Worm (Caenorhabditis elegans) whole organism, L3 larva: ENCODE measurements around the gene H03G16.5.
A peak's percentile ranks its signal among the peaks of the same experiment; 100 is the strongest.

Source experiments
- aly-2 ChIP-seq: fragments of 150-350 bp; optimal IDR thresholded peaks from 2 replicates; lab custom pipeline; 2014; ENCODE audit warnings: missing biosample characterization, missing genetic modification characterization
- ama-1 ChIP-seq: fragments of 150-350 bp; optimal IDR thresholded peaks from 2 replicates; lab custom pipeline; 2018
- ceh-16 ChIP-seq: sonication (generic microtip); optimal IDR thresholded peaks from 2 replicates; lab custom pipeline; 2017; ENCODE audit warnings: missing biosample characterization, missing genetic modification characterization
- ceh-28 ChIP-seq: fragments of 150-350 bp; optimal IDR thresholded peaks from 2 replicates; lab custom pipeline; 2014; ENCODE audit warnings: missing biosample characterization, missing genetic modification reagents, missing genetic modification characterization
- egl-5 ChIP-seq: fragments of 150-350 bp; optimal IDR thresholded peaks from 2 replicates; lab custom pipeline; 2017; ENCODE audit warnings: missing biosample characterization, missing genetic modification reagents, missing genetic modification characterization, inconsistent platforms
- elt-1 ChIP-seq: fragments of 150-350 bp; optimal IDR thresholded peaks from 2 replicates; lab custom pipeline; 2014; ENCODE audit warnings: missing biosample characterization, missing genetic modification characterization
- elt-2 ChIP-seq: sonication (generic microtip); optimal IDR thresholded peaks from 2 replicates; lab custom pipeline; 2016; ENCODE audit warnings: missing genetic modification reagents, mild to moderate bottlenecking, missing genetic modification characterization, missing compliant biosample characterization
- eor-1 ChIP-seq, 2 experiments: fragments of 150-350 bp; optimal IDR thresholded peaks; 2 replicates each; lab custom pipeline; 2014 to 2018; ENCODE audit warnings: missing biosample characterization in 2 of 2, missing genetic modification characterization in 2 of 2
- fkh-10 ChIP-seq: sonication (generic microtip); optimal IDR thresholded peaks from 2 replicates; lab custom pipeline; 2017; ENCODE audit warnings: missing biosample characterization, missing genetic modification reagents, missing genetic modification characterization
- hmg-11 ChIP-seq: sonication (generic microtip); optimal IDR thresholded peaks from 2 replicates; lab custom pipeline; 2016; ENCODE audit warnings: missing genetic modification characterization, missing compliant biosample characterization
- jun-1 ChIP-seq: fragments of 150-350 bp; optimal IDR thresholded peaks from 2 replicates; lab custom pipeline; 2014; ENCODE audit warnings: missing biosample characterization, missing genetic modification reagents, missing genetic modification characterization
- mdl-1 ChIP-seq: fragments of 150-350 bp; optimal IDR thresholded peaks from 2 replicates; lab custom pipeline; 2014; ENCODE audit warnings: missing biosample characterization, missing genetic modification characterization
- nhr-12 ChIP-seq: fragments of 150-350 bp; optimal IDR thresholded peaks from 2 replicates; lab custom pipeline; 2014; ENCODE audit warnings: missing biosample characterization, missing genetic modification characterization
- nhr-25 ChIP-seq: sonication (generic microtip); optimal IDR thresholded peaks from 2 replicates; lab custom pipeline; 2017; ENCODE audit warnings: missing biosample characterization, missing genetic modification characterization
- nhr-28 ChIP-seq: fragments of 150-350 bp; optimal IDR thresholded peaks from 2 replicates; lab custom pipeline; 2014; ENCODE audit warnings: missing biosample characterization, missing genetic modification characterization
- nhr-43 ChIP-seq: sonication (generic microtip); optimal IDR thresholded peaks from 2 replicates; lab custom pipeline; 2016; ENCODE audit warnings: mild to moderate bottlenecking, missing genetic modification characterization, missing compliant biosample characterization; ENCODE audit not compliant: poor library complexity, severe bottlenecking
- nhr-76 ChIP-seq: fragments of 150-350 bp; sonication (generic microtip); optimal IDR thresholded peaks from 5 replicates; lab custom pipeline; 2014; ENCODE audit warnings: missing biosample characterization, missing genetic modification characterization
- pqm-1 ChIP-seq: fragments of 150-350 bp; optimal IDR thresholded peaks from 2 replicates; lab custom pipeline; 2017; ENCODE audit warnings: missing biosample characterization, missing genetic modification characterization, inconsistent platforms
- sea-2 ChIP-seq: fragments of 150-350 bp; sonication (generic microtip); optimal IDR thresholded peaks from 4 replicates; lab custom pipeline; 2014; ENCODE audit warnings: missing biosample characterization, missing genetic modification reagents, missing genetic modification characterization
- skn-1 ChIP-seq: fragments of 150-350 bp; optimal IDR thresholded peaks from 2 replicates; lab custom pipeline; 2014; ENCODE audit warnings: missing biosample characterization, missing genetic modification characterization
- snpc-4 ChIP-seq: fragments of 150-350 bp; optimal IDR thresholded peaks from 2 replicates; lab custom pipeline; 2014; ENCODE audit warnings: missing biosample characterization, missing genetic modification characterization
- tbx-2 ChIP-seq: sonication (generic microtip); optimal IDR thresholded peaks from 2 replicates; lab custom pipeline; 2016; ENCODE audit warnings: mild to moderate bottlenecking, missing genetic modification characterization, missing compliant biosample characterization
- unc-39 ChIP-seq: sonication (generic microtip); optimal IDR thresholded peaks from 4 replicates; lab custom pipeline; 2017; ENCODE audit warnings: missing biosample characterization, missing genetic modification characterization
- unc-62 ChIP-seq: fragments of 150-350 bp; sonication (generic microtip); optimal IDR thresholded peaks from 4 replicates; lab custom pipeline; 2014; ENCODE audit warnings: missing biosample characterization, missing genetic modification reagents, missing genetic modification characterization
- zag-1 ChIP-seq: fragments of 150-350 bp; optimal IDR thresholded peaks from 2 replicates; lab custom pipeline; 2014; ENCODE audit warnings: missing biosample characterization, missing genetic modification characterization
- ztf-4 ChIP-seq: fragments of 150-350 bp; optimal IDR thresholded peaks from 2 replicates; lab custom pipeline; 2014; ENCODE audit warnings: missing biosample characterization, missing genetic modification characterization

Gene H03G16.5

DNA sequence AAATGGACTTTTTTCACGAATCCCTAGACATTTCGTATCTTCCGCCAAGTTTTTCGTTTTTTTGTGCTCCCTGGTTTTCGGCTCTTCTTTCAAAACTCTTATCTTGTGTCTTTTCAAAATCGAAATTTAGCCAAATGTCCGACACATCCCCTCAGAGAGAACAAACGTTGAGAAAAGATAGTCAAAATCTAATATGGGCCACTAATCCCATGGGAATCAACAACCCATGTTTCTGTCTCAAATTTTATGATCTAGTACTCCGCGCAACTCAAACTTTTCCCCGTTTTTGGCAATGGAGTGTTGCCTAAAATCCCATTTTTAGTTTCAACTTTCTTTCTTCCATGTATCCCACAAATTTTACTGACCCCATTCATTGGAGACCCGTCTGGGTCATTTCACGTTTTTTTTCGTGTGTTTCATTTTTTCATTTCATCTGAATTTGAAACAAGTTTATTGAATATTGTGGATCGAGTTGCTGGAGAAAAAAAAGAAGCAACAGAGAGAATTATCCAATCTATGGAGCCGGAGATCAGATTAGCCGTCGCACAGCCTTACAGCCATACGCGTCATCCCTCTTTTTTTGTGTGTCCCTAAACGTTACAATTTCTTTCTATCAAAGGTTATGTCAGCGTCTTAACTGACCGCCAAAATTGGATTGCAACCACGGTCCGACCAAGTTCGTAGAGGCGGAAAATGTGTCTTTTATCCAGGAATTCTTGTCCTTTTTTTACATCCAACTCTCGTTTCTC is 44.9 kb downstream of the H03G16.5 start:
- peak; percentile 84 for TF ChIP-seq fkh-10 (GFP tag; lab: Kevin White, UChicago)
- TF ChIP-seq unc-62 (GFP tag; lab: Kevin White, UChicago), result no peak

DNA sequence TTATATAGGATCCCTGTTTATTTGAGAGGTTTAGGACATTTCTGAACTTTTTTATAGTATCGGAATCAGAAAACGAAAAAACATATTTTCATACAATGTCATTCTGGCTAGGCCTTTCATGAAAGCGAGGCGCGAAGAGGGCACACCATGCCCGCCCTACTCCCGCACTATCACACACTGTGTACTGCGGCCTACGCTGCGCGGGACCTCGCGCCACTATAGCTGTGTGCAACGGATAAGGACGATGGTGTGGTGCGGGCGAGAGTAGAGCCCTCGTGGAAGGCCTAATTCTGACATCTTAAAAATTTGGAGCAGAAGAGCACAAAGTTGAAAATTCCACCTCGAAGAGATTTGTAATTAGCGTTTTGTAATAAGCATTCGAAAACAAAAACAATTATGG is 45.7 kb downstream of the H03G16.5 start:
- TF ChIP-seq ceh-16 (tag; lab: Kevin White, UChicago) (no peak), mdl-1 (tag; lab: Kevin White, UChicago) (no peak), sea-2 (no peak), zag-1 (tag; lab: Kevin White, UChicago) (no peak), skn-1 (tag; lab: Kevin White, UChicago) (no peak), nhr-43 (tag; lab: Kevin White, UChicago) (no peak), nhr-28 (no peak), ceh-28 (no peak), pqm-1 (tag; lab: Kevin White, UChicago) (no peak), unc-39 (no peak), tbx-2 (tag; lab: Kevin White, UChicago) (no peak), aly-2 (no peak), jun-1 (no peak)

DNA sequence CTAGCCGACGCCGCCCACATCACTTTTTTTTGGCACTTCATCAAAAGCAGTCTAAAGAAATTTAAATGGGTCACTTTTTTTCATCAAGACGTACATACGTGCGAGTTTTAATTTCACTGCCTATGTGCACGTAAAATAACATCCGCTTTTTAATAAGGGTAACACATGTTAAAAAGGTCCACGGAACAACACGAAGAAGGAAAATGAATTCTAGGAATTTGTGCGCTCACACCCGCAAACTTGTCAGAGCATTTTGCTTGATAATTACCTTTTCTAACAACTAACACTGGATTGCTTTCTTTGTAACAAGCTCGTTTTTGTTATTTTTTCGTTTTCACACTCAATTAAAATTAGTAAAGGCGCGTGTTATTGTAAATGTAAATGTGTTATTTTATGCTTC is 47.9 kb downstream of the H03G16.5 start:
- TF ChIP-seq eor-1 (tag; optimal IDR thresholded peaks at IDR 0.05; lab: Kevin White, UChicago) (no peak), nhr-12 (tag; lab: Kevin White, UChicago) (no peak), aly-2 (no peak)

DNA sequence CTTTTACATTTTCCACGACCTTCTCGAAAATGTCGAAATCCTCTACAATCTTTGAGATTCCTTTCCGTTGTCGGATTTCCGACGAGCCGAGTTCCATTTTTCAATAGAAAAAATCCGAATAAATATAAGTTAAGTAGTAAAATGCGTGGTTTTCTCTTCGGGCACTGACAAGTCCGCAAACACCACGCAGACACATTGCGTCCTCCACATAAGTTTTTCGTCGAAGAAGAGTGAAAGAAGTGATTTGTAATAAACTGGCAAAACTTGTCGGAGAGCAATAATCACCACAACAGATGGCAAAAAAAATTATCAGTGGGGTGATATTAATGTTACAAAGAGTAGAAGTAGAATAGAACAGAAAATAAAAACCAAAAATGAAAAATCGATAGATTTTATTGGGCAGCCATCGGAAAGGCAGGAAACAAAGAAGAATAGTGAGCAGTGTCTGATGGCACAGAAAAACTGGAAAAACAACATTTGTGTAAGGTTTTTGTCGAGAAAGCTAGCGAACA is 49.7 kb downstream of the H03G16.5 start, which contains the start of gene ergi-2:
Gene ergi-2, minus strand, starts transcription at position 462 of the 512 bp plus-strand sequence.
- peak; percentile 16 for TF ChIP-seq elt-2
- no peak for TF ChIP-seq zag-1 (tag; lab: Kevin White, UChicago)
- TF ChIP-seq aly-2, result no peak
- no peak for TF ChIP-seq ceh-28
- TF ChIP-seq hmg-11, result peak; percentile 16
- TF ChIP-seq nhr-25, result no peak
- no peak for TF ChIP-seq nhr-76 (tag; lab: Kevin White, UChicago)
- TF ChIP-seq egl-5, result peak; percentile 50
- TF ChIP-seq tbx-2 (tag; lab: Kevin White, UChicago), result no peak
- TF ChIP-seq ztf-4 (tag; lab: Kevin White, UChicago), result no peak
- no peak for TF ChIP-seq mdl-1 (tag; lab: Kevin White, UChicago)
- no peak for TF ChIP-seq unc-62 (GFP tag; lab: Kevin White, UChicago)
- TF ChIP-seq ceh-16 (tag; lab: Kevin White, UChicago), result no peak
- peak; percentile 37 for TF ChIP-seq snpc-4 (tag; lab: Kevin White, UChicago)
- no peak for TF ChIP-seq eor-1 (tag; optimal IDR thresholded peaks at IDR 0.05; lab: Kevin White, UChicago)
- no peak for TF ChIP-seq ama-1
- TF ChIP-seq elt-1 (tag; lab: Kevin White, UChicago), result no peak
